Worm (Caenorhabditis elegans) whole organism, mixed stage, embryonic: ENCODE results near the gene mrpl-20.

ENCODE experiments used
- M03D4.4 ChIP-seq: sonication (generic microtip); optimal IDR thresholded peaks from 2 replicates; lab custom pipeline; 2017; ENCODE audit warnings: mild to moderate bottlenecking, missing genetic modification characterization, missing compliant biosample characterization
- bed-3 ChIP-seq: fragments of 200-800 bp; sonication (Bioruptor generic); optimal IDR thresholded peaks from 3 replicates; lab custom pipeline; 2018; ENCODE audit warnings: mild to moderate bottlenecking, missing genetic modification characterization, moderate library complexity, missing compliant biosample characterization
- blmp-1 ChIP-seq: fragments of 150-350 bp; optimal IDR thresholded peaks from 2 replicates; lab custom pipeline; 2014; ENCODE audit warnings: missing biosample characterization, missing genetic modification characterization
- ceh-39 ChIP-seq: fragments of 150-350 bp; optimal IDR thresholded peaks from 2 replicates; lab custom pipeline; 2014; ENCODE audit warnings: missing biosample characterization, missing genetic modification characterization
- ceh-43 ChIP-seq: fragments of 200-800 bp; sonication (Bioruptor generic); optimal IDR thresholded peaks from 2 replicates; lab custom pipeline; 2018; ENCODE audit warnings: mild to moderate bottlenecking, missing genetic modification characterization, moderate library complexity, missing compliant biosample characterization
- ceh-83 ChIP-seq: fragments of 200-800 bp; sonication (Bioruptor generic); optimal IDR thresholded peaks from 2 replicates; lab custom pipeline; 2018; ENCODE audit warnings: mild to moderate bottlenecking, missing genetic modification characterization, missing compliant biosample characterization
- ces-1 ChIP-seq: fragments of 150-350 bp; optimal IDR thresholded peaks from 2 replicates; lab custom pipeline; 2014; ENCODE audit warnings: missing biosample characterization, missing genetic modification reagents, missing genetic modification characterization
- cnd-1 ChIP-seq: fragments of 200-800 bp; sonication (Bioruptor generic); optimal IDR thresholded peaks from 2 replicates; lab custom pipeline; 2018; ENCODE audit warnings: mild to moderate bottlenecking, missing genetic modification characterization, missing compliant biosample characterization
- drap-1 ChIP-seq: fragments of 200-800 bp; sonication (Bioruptor generic); optimal IDR thresholded peaks from 3 replicates; lab custom pipeline; 2018; ENCODE audit warnings: mild to moderate bottlenecking, missing genetic modification characterization, missing compliant biosample characterization
- elt-1 ChIP-seq: sonication (generic microtip); optimal IDR thresholded peaks from 2 replicates; lab custom pipeline; 2017; ENCODE audit warnings: missing genetic modification characterization, mild to moderate bottlenecking, missing compliant biosample characterization, antibody characterized with exemption, moderate library complexity, borderline replicate concordance; ENCODE audit not compliant: insufficient read depth
- elt-3 ChIP-seq: fragments of 150-350 bp; optimal IDR thresholded peaks from 2 replicates; lab custom pipeline; 2014; ENCODE audit warnings: missing biosample characterization, missing genetic modification characterization
- flh-1 ChIP-seq: fragments of 200-800 bp; sonication (Bioruptor generic); optimal IDR thresholded peaks from 2 replicates; lab custom pipeline; 2018; ENCODE audit warnings: mild to moderate bottlenecking, missing genetic modification characterization, moderate library complexity, missing compliant biosample characterization
- ham-2 ChIP-seq: fragments of 200-800 bp; sonication (Bioruptor generic); optimal IDR thresholded peaks from 2 replicates; lab custom pipeline; 2018; ENCODE audit warnings: mild to moderate bottlenecking, missing genetic modification characterization, missing compliant biosample characterization
- hlh-1 ChIP-seq: fragments of 150-350 bp; optimal IDR thresholded peaks from 2 replicates; lab custom pipeline; 2014; ENCODE audit warnings: missing biosample characterization, missing genetic modification reagents, missing genetic modification characterization
- lin-32 ChIP-seq: fragments of 200-800 bp; sonication (Bioruptor generic); optimal IDR thresholded peaks from 2 replicates; lab custom pipeline; 2018; ENCODE audit warnings: mild to moderate bottlenecking, missing genetic modification characterization, missing compliant biosample characterization
- lsy-2 ChIP-seq: fragments of 150-350 bp; optimal IDR thresholded peaks from 2 replicates; lab custom pipeline; 2014; ENCODE audit warnings: missing biosample characterization, missing genetic modification characterization
- mab-5 ChIP-seq: fragments of 150-350 bp; optimal IDR thresholded peaks from 2 replicates; lab custom pipeline; 2014; ENCODE audit warnings: missing biosample characterization, missing genetic modification characterization
- mep-1 ChIP-seq: fragments of 150-350 bp; optimal IDR thresholded peaks from 2 replicates; lab custom pipeline; 2017; ENCODE audit warnings: missing biosample characterization, missing genetic modification reagents, missing genetic modification characterization, inconsistent platforms
- mls-2 ChIP-seq: sonication (generic microtip); optimal IDR thresholded peaks from 2 replicates; lab custom pipeline; 2016; ENCODE audit warnings: mild to moderate bottlenecking, missing genetic modification characterization, moderate library complexity, missing compliant biosample characterization
- nhr-12 ChIP-seq: fragments of 150-350 bp; optimal IDR thresholded peaks from 2 replicates; lab custom pipeline; 2014; ENCODE audit warnings: missing biosample characterization, missing genetic modification characterization
- nhr-2 ChIP-seq: fragments of 150-350 bp; optimal IDR thresholded peaks from 2 replicates; lab custom pipeline; 2014; ENCODE audit warnings: missing biosample characterization, missing genetic modification characterization
- nhr-237 ChIP-seq: fragments of 150-350 bp; optimal IDR thresholded peaks from 2 replicates; lab custom pipeline; 2014; ENCODE audit warnings: missing biosample characterization, missing genetic modification characterization
- nhr-28 ChIP-seq: fragments of 150-350 bp; optimal IDR thresholded peaks from 2 replicates; lab custom pipeline; 2014; ENCODE audit warnings: missing biosample characterization, missing genetic modification characterization
- nhr-76 ChIP-seq: sonication (generic microtip); optimal IDR thresholded peaks from 2 replicates; lab custom pipeline; 2017; ENCODE audit warnings: missing biosample characterization, missing genetic modification characterization
- pha-4 ChIP-seq: fragments of 150-350 bp; optimal IDR thresholded peaks from 2 replicates; lab custom pipeline; 2018; ENCODE audit warnings: missing biosample characterization, missing genetic modification reagents, missing genetic modification characterization
- sem-2 ChIP-seq: fragments of 200-800 bp; sonication (Bioruptor generic); optimal IDR thresholded peaks from 2 replicates; lab custom pipeline; 2018; ENCODE audit warnings: mild to moderate bottlenecking, missing genetic modification characterization, missing compliant biosample characterization
- snpc-4 ChIP-seq: fragments of 150-350 bp; optimal IDR thresholded peaks from 2 replicates; lab custom pipeline; 2014; ENCODE audit warnings: missing biosample characterization, missing genetic modification characterization
- tbx-8 ChIP-seq: fragments of 200-800 bp; sonication (Bioruptor generic); optimal IDR thresholded peaks from 2 replicates; lab custom pipeline; 2018; ENCODE audit warnings: mild to moderate bottlenecking, missing genetic modification characterization, moderate library complexity, missing compliant biosample characterization
- unc-120 ChIP-seq: sonication (generic microtip); optimal IDR thresholded peaks from 2 replicates; lab custom pipeline; 2017; ENCODE audit warnings: missing genetic modification characterization, missing compliant biosample characterization; ENCODE audit not compliant: poor library complexity, severe bottlenecking
- unc-39 ChIP-seq: fragments of 150-350 bp; optimal IDR thresholded peaks from 2 replicates; lab custom pipeline; 2014; ENCODE audit warnings: missing biosample characterization, missing genetic modification characterization
- unc-62 ChIP-seq: fragments of 150-350 bp; optimal IDR thresholded peaks from 2 replicates; lab custom pipeline; 2014; ENCODE audit warnings: missing biosample characterization, missing genetic modification reagents, missing genetic modification characterization
- zip-8 ChIP-seq: fragments of 150-350 bp; optimal IDR thresholded peaks from 2 replicates; lab custom pipeline; 2014; ENCODE audit warnings: missing biosample characterization, missing genetic modification characterization
- ztf-11 ChIP-seq: fragments of 150-350 bp; optimal IDR thresholded peaks from 2 replicates; lab custom pipeline; 2014; ENCODE audit warnings: missing biosample characterization, missing genetic modification characterization

Gene mrpl-20

DNA sequence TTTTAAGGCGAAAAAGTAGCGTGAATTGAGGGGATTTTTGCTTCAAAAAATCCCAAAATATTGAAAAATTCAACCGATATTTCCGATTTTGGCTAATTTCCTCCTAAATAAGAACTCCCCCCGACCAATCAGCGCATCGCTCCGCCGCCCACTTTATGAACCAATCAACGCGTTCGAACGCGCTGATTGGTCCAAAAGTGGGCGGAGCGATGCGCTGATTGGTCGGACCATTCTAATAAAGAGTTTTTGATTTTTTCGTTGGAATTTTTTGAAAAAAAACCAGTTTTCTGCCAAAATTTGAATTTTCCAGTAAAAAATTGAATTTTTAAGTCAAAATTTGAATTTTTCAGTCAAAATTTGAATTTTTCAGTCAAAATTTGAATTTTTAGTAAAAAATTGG, 16.8 kb upstream of the mrpl-20 start:
- TF ChIP-seq ham-2 (GFP tag; lab: Kevin White, UChicago) (no peak), tbx-8 (GFP tag; lab: Kevin White, UChicago) (no peak), mls-2 (tag; lab: Kevin White, UChicago) (no peak), zip-8 (tag; lab: Kevin White, UChicago) (no peak), nhr-12 (no peak), elt-1 (tag; lab: Kevin White, UChicago) (no peak), ceh-43 (GFP tag; lab: Kevin White, UChicago) (no peak), sem-2 (GFP tag; lab: Kevin White, UChicago) (no peak), mep-1 (tag; lab: Kevin White, UChicago) (no peak), ces-1 (GFP tag; lab: Kevin White, UChicago) (no peak), M03D4.4 (tag; lab: Kevin White, UChicago) (no peak), ceh-83 (GFP tag; lab: Kevin White, UChicago) (no peak)

DNA sequence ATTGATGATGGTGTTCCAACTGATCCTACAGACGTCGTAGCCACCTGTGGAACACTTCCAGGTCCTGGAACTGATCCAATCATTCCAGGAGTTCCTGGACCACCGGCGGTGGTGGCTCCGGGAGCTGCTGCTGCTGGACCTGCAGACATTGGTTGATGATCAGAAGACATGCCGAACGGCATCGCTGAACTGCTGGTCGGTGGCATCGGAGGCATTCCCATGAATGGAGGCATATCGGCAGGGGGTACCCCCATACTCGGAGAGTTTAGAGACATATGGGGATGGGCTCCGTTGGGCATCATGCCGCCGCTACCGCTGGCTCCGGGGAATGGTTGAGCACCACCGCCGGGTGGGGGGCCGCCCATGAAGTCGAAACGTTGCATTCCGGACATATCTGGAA, 12.8 kb upstream of the mrpl-20 start:
- TF ChIP-seq flh-1 (no peak), ceh-83 (GFP tag; lab: Kevin White, UChicago) (peak; percentile 39)

DNA sequence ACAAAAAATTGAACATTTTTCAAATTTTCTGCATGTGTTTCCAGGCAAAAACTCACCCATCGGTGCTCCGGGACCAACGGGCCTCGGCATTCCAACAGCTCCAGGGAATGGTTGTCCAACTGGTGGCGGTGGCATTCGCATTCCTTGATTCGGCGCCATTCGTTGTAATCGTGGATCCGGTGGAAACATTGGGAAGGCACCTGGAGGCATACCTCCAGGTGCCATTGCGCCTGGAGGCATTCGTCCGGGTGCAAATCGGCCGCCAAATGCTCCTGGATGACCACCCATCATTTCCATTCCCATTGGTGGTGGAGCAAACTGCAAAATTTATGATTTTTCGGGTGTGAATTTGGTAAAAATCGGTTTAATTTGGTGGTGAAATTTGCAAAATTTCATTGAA, 11.6 kb upstream of the mrpl-20 start:
- TF ChIP-seq nhr-28 (tag; lab: Kevin White, UChicago) = no peak
- TF ChIP-seq ceh-43 (GFP tag; lab: Kevin White, UChicago) = no peak

DNA sequence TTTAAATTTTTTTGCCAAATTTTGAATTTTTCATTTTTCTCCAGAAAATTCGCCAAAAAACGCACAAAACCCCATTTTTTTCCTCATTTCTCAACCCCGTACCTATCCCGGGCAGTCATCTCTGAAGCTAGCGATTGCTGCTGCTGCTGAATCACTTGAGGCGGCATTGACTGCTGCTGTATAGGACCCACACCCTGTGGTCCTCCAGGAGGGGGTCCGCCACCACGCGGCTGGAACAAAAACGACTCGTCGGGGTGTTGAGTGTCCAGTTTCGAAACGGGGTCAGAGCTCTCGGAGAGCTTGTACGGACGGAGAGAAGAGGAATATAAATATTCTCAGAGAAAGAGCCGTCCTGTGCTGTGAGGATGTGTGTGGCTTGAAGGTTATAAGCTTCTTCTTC, 7.7 kb upstream of the mrpl-20 start, which contains the start of gene sam-10:
Gene sam-10, minus strand, starts transcription at position 167 of the 400 bp plus-strand sequence.
- no peak for TF ChIP-seq lsy-2 (tag; lab: Kevin White, UChicago)
- no peak for TF ChIP-seq elt-3 (tag; lab: Kevin White, UChicago)
- no peak for TF ChIP-seq M03D4.4 (tag; lab: Kevin White, UChicago)
- no peak for TF ChIP-seq ztf-11 (tag; lab: Kevin White, UChicago)
- no peak for TF ChIP-seq unc-39
- TF ChIP-seq sem-2 (GFP tag; lab: Kevin White, UChicago) = no peak
- no peak for TF ChIP-seq unc-120 (tag; lab: Kevin White, UChicago)
- TF ChIP-seq mep-1 (tag; lab: Kevin White, UChicago) = no peak
- no peak for TF ChIP-seq tbx-8 (GFP tag; lab: Kevin White, UChicago)
- no peak for TF ChIP-seq ceh-83 (GFP tag; lab: Kevin White, UChicago)
- TF ChIP-seq flh-1 = no peak
- TF ChIP-seq bed-3 = no peak
- no peak for TF ChIP-seq elt-1 (tag; lab: Kevin White, UChicago)
- TF ChIP-seq, all 35 proteins: peak for 0

DNA sequence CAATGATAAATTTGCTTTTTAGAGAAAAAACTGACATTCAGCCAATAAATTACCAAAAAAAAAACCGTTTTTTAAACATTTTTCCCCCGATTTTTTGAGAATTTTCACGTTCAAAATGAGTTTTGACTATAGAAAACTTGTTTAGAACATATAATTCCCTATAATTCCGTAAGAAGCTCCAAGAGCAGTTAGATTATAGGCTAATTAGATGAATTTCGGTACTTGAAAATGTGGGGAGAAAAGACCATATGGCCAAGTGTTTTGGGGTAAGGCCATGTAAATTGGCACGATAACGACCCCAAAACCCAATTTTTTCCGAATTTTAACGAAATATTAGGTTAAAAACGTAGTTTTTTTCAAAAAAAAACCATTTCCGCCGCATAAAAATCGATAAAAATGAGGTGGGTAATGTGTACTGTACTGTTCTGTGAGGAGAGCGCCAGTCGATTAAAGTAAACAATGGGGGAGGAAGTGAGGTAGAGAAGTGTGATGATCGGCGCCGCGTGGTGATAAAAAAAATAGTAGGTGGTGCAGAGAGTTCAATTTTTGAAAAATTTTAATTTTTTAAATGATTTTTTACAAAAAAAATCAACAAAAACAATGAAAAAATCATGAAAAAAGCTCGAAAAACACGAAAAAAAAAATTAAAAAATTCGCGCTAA, 4.8 kb upstream of the mrpl-20 start:
- TF ChIP-seq pha-4 (tag; lab: Kevin White, UChicago) = no peak
- no peak for TF ChIP-seq lsy-2 (tag; lab: Kevin White, UChicago)
- TF ChIP-seq ces-1 (GFP tag; lab: Kevin White, UChicago) = peak; percentile 85

DNA sequence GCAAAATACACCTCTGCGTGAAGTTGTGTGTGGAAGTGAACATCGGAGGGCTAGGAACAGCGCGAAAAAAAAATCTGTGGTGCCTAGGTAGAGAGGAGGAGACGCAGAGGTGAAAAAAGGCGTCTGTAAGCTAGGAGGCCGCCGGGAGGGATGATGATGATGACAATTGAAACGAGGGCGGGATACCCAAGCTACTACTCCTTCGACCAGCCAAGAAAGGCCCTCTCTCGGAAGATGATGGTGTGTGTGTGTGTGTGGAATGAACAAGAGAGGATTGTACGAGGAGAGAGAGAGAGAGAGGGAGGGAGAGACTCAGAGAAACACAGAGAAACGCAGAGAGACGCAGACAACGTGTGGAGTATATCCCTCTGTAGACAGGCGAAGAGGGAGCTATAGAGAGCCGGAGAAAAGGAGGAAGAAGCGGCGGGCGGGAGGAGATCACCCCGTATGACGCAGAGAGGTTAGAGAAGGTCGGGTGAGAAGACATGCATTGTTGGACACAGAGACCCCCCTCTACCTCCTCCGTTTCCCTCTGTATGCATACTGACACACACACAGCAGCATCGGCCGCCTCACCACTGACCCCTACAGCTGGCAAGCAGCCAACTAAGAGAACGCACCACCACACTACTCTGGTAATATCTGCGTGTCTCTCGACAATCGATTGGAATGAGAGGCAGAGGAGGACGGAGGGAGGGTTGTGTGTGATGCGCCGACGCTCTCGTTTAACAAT, 2.9 kb upstream of the mrpl-20 start:
- peak; percentile 20 for TF ChIP-seq unc-39
- no peak for TF ChIP-seq bed-3
- TF ChIP-seq ham-2 (GFP tag; lab: Kevin White, UChicago) = peak; percentile 98
- TF ChIP-seq nhr-28 (tag; lab: Kevin White, UChicago) = no peak
- TF ChIP-seq M03D4.4 (tag; lab: Kevin White, UChicago) = peak; percentile 75
- TF ChIP-seq nhr-2 = peak; percentile 61
- no peak for TF ChIP-seq flh-1
- no peak for TF ChIP-seq blmp-1
- no peak for TF ChIP-seq zip-8 (tag; lab: Kevin White, UChicago)
- peak; percentile 30 for TF ChIP-seq hlh-1 (tag; lab: Kevin White, UChicago)
- peak; percentile 50 for TF ChIP-seq pha-4 (tag; lab: Kevin White, UChicago)
- peak; percentile 69 for TF ChIP-seq mls-2 (tag; lab: Kevin White, UChicago)
- peak; percentile 61 for TF ChIP-seq lsy-2 (tag; lab: Kevin White, UChicago)
- TF ChIP-seq nhr-237 = peak; percentile 47
- TF ChIP-seq drap-1 (GFP tag; lab: Kevin White, UChicago) = peak; percentile 87
- TF ChIP-seq ztf-11 (tag; lab: Kevin White, UChicago) = peak; percentile 92
- TF ChIP-seq elt-1 (tag; lab: Kevin White, UChicago) = no peak
- TF ChIP-seq cnd-1 (tag; lab: Kevin White, UChicago) = peak; percentile 60
- peak; percentile 56 for TF ChIP-seq unc-62 (GFP tag; lab: Kevin White, UChicago)
- TF ChIP-seq lin-32 (GFP tag; lab: Kevin White, UChicago) = peak; percentile 63
- no peak for TF ChIP-seq nhr-76 (tag; lab: Kevin White, UChicago)
- TF ChIP-seq tbx-8 (GFP tag; lab: Kevin White, UChicago) = no peak
- no peak for TF ChIP-seq mab-5 (tag; lab: Kevin White, UChicago)
- no peak for TF ChIP-seq elt-3 (tag; lab: Kevin White, UChicago)
- peak; percentile 37 for TF ChIP-seq sem-2 (GFP tag; lab: Kevin White, UChicago)
- TF ChIP-seq ces-1 (GFP tag; lab: Kevin White, UChicago) = peak; percentile 63
- TF ChIP-seq snpc-4 (tag; lab: Kevin White, UChicago) = no peak
- peak; percentile 94 for TF ChIP-seq unc-120 (tag; lab: Kevin White, UChicago)
- peak; percentile 2 for TF ChIP-seq ceh-39 (tag; lab: Kevin White, UChicago)
- peak; percentile 11 for TF ChIP-seq ceh-83 (GFP tag; lab: Kevin White, UChicago)
- TF ChIP-seq mep-1 (tag; lab: Kevin White, UChicago) = peak; percentile 66
